Worm (Caenorhabditis elegans) whole organism, L3 larva: ENCODE data around the gene F46C3.2.

Experiments used
- nhr-25 ChIP-seq: sonication (generic microtip); optimal IDR thresholded peaks from 2 replicates; lab custom pipeline; 2017; ENCODE audit warnings: missing biosample characterization, missing genetic modification characterization
- pha-4 ChIP-seq: fragments of 150-350 bp; optimal IDR thresholded peaks from 2 replicates; lab custom pipeline; 2014; ENCODE audit warnings: missing biosample characterization, missing genetic modification reagents, missing genetic modification characterization

ce11 chrX:11461545-11461944 lies 43.0 kb upstream of the F46C3.2 start:
- TF ChIP-seq pha-4 (no peak), nhr-25 (tag; lab: Kevin White, UChicago) (no peak)
